Worm (Caenorhabditis elegans) whole organism, L4 larva: ENCODE data around the gene sra-10.

Source experiments
- F10B5.3 ChIP-seq: sonication (generic microtip); optimal IDR thresholded peaks from 2 replicates; lab custom pipeline; 2016; ENCODE audit warnings: mild to moderate bottlenecking, missing genetic modification characterization, missing compliant biosample characterization
- F37D6.2 ChIP-seq: sonication (generic microtip); optimal IDR thresholded peaks from 2 replicates; lab custom pipeline; 2016; ENCODE audit warnings: mild to moderate bottlenecking, missing genetic modification characterization, missing compliant biosample characterization
- F44E2.7 ChIP-seq: fragments of 200-800 bp; sonication (Bioruptor generic); IDR thresholded peaks from 2 replicates; pipeline ENCODE4 v2.1.2; 2022; ENCODE audit warnings: missing genetic modification characterization, missing compliant biosample characterization
- R02D3.7 ChIP-seq: fragments of 150-350 bp; sonication (generic microtip); optimal IDR thresholded peaks from 3 replicates; lab custom pipeline; 2014; ENCODE audit warnings: missing biosample characterization, missing genetic modification characterization
- T20F7.1 ChIP-seq: fragments of 200-800 bp; sonication (Bioruptor generic); optimal IDR thresholded peaks from 2 replicates; lab custom pipeline; 2018; ENCODE audit warnings: mild to moderate bottlenecking, missing genetic modification characterization, missing compliant biosample characterization
- T26A8.4 ChIP-seq: fragments of 200-800 bp; sonication (Bioruptor generic); IDR thresholded peaks from 2 replicates; pipeline ENCODE4 v1.3.6; 2022; ENCODE audit warnings: missing genetic modification characterization, missing compliant biosample characterization
- Y5F2A.4 ChIP-seq: fragments of 200-800 bp; sonication (Bioruptor generic); optimal IDR thresholded peaks from 2 replicates; lab custom pipeline; 2018; ENCODE audit warnings: mild to moderate bottlenecking, missing genetic modification characterization, missing compliant biosample characterization
- ZK337.2 ChIP-seq: fragments of 200-800 bp; sonication (Bioruptor generic); IDR thresholded peaks from 2 replicates; pipeline ENCODE4 v1.3.6; 2022; ENCODE audit warnings: missing genetic modification reagents, missing genetic modification characterization, missing compliant biosample characterization
- aha-1 ChIP-seq: fragments of 150-350 bp; peaks from one replicate; lab custom pipeline; 2014; ENCODE audit warnings: missing biosample characterization, missing genetic modification characterization
- aly-2 ChIP-seq: sonication (generic microtip); optimal IDR thresholded peaks from 2 replicates; lab custom pipeline; 2018; ENCODE audit warnings: missing biosample characterization, missing genetic modification characterization
- ama-1 ChIP-seq: fragments of 150-350 bp; optimal IDR thresholded peaks from 2 replicates; lab custom pipeline; 2014; ENCODE audit warnings: inconsistent platforms, mixed read lengths
- ceh-28 ChIP-seq: fragments of 150-350 bp; optimal IDR thresholded peaks from 2 replicates; lab custom pipeline; 2014; ENCODE audit warnings: missing biosample characterization, missing genetic modification reagents, missing genetic modification characterization
- ces-1 ChIP-seq: fragments of 150-350 bp; sonication (generic microtip); optimal IDR thresholded peaks from 4 replicates; lab custom pipeline; 2014; ENCODE audit warnings: missing biosample characterization, missing genetic modification reagents, missing genetic modification characterization
- cey-2 ChIP-seq: sonication (generic microtip); optimal IDR thresholded peaks from 3 replicates; lab custom pipeline; 2017; ENCODE audit warnings: missing genetic modification characterization, mild to moderate bottlenecking, missing compliant biosample characterization, antibody characterized with exemption, borderline replicate concordance; ENCODE audit not compliant: insufficient read depth
- daf-16 ChIP-seq, 3 experiments: sonication (generic microtip); optimal IDR thresholded peaks; 2 replicates each; lab custom pipeline; 2016 to 2017; ENCODE audit warnings: missing genetic modification characterization in 3 of 3, missing genetic modification reagents in 3 of 3, mild to moderate bottlenecking in 2 of 3, missing compliant biosample characterization in 2 of 3, missing biosample characterization in 1 of 3, moderate library complexity in 1 of 3
- dmd-6 ChIP-seq: fragments of 200-800 bp; sonication (Bioruptor generic); IDR thresholded peaks from 2 replicates; pipeline ENCODE4 v1.3.6; 2022; ENCODE audit warnings: missing genetic modification reagents, missing genetic modification characterization, missing compliant biosample characterization
- dmd-9 ChIP-seq: fragments of 200-800 bp; sonication (Bioruptor generic); IDR thresholded peaks from 2 replicates; pipeline ENCODE4 v1.3.6; 2022; ENCODE audit warnings: missing genetic modification reagents, missing genetic modification characterization, missing compliant biosample characterization
- duxl-1 ChIP-seq: sonication (generic microtip); optimal IDR thresholded peaks from 2 replicates; lab custom pipeline; 2016; ENCODE audit warnings: mild to moderate bottlenecking, missing genetic modification characterization, moderate library complexity, missing compliant biosample characterization; ENCODE audit not compliant: poor library complexity
- hlh-30 ChIP-seq: sonication (generic microtip); optimal IDR thresholded peaks from 2 replicates; lab custom pipeline; 2017; ENCODE audit warnings: antibody characterized with exemption, mild to moderate bottlenecking, missing genetic modification characterization, missing compliant biosample characterization; ENCODE audit not compliant: insufficient read depth
- lin-13 ChIP-seq: fragments of 150-350 bp; optimal IDR thresholded peaks from 2 replicates; lab custom pipeline; 2014; ENCODE audit warnings: missing biosample characterization, missing genetic modification reagents, missing genetic modification characterization
- lin-29 ChIP-seq: fragments of 200-800 bp; sonication (Bioruptor generic); IDR thresholded peaks from 2 replicates; pipeline ENCODE4 v1.3.6; 2022; ENCODE audit warnings: missing genetic modification reagents, missing genetic modification characterization, missing compliant biosample characterization
- lin-38 ChIP-seq: fragments of 200-800 bp; sonication (Bioruptor generic); IDR thresholded peaks from 2 replicates; pipeline ENCODE4 v1.3.6; 2022; ENCODE audit warnings: missing genetic modification reagents, missing genetic modification characterization, missing compliant biosample characterization
- lin-39 ChIP-seq: fragments of 150-350 bp; optimal IDR thresholded peaks from 2 replicates; lab custom pipeline; 2014; ENCODE audit warnings: missing biosample characterization, missing genetic modification reagents, missing genetic modification characterization
- lsy-2 ChIP-seq, 2 experiments: fragments of 150-350 bp in 1 of 2; sonication (generic microtip) in 1 of 2; optimal IDR thresholded peaks; 2 replicates each; lab custom pipeline; 2014 to 2017; ENCODE audit warnings: missing biosample characterization in 2 of 2, missing genetic modification characterization in 2 of 2
- mes-2 ChIP-seq: sonication (generic microtip); optimal IDR thresholded peaks from 2 replicates; lab custom pipeline; 2016; ENCODE audit warnings: missing genotype, mild to moderate bottlenecking, missing genetic modification characterization, missing compliant biosample characterization; ENCODE audit not compliant: poor library complexity, severe bottlenecking
- mxl-3 ChIP-seq: fragments of 200-800 bp; sonication (Bioruptor generic); optimal IDR thresholded peaks from 2 replicates; lab custom pipeline; 2018; ENCODE audit warnings: mild to moderate bottlenecking, missing genetic modification characterization, missing compliant biosample characterization
- nhr-10 ChIP-seq: fragments of 150-350 bp; optimal IDR thresholded peaks from 2 replicates; lab custom pipeline; 2014; ENCODE audit warnings: missing biosample characterization, missing genetic modification characterization
- nhr-102 ChIP-seq: sonication (generic microtip); optimal IDR thresholded peaks from 2 replicates; lab custom pipeline; 2016; ENCODE audit warnings: mild to moderate bottlenecking, missing genetic modification characterization, moderate library complexity, missing compliant biosample characterization
- nhr-11 ChIP-seq: fragments of 150-350 bp; optimal IDR thresholded peaks from 2 replicates; lab custom pipeline; 2014; ENCODE audit warnings: missing biosample characterization, missing genetic modification characterization
- nhr-111 ChIP-seq: fragments of 200-800 bp; sonication (Bioruptor generic); optimal IDR thresholded peaks from 2 replicates; lab custom pipeline; 2018; ENCODE audit warnings: mild to moderate bottlenecking, missing genetic modification characterization, missing compliant biosample characterization
- nhr-237 ChIP-seq: sonication (generic microtip); optimal IDR thresholded peaks from 2 replicates; lab custom pipeline; 2017; ENCODE audit warnings: missing biosample characterization, missing genetic modification characterization
- nhr-28 ChIP-seq: fragments of 150-350 bp; optimal IDR thresholded peaks from 2 replicates; lab custom pipeline; 2014; ENCODE audit warnings: missing biosample characterization, missing genetic modification characterization
- nhr-41 ChIP-seq: fragments of 200-800 bp; sonication (Bioruptor generic); IDR thresholded peaks from 2 replicates; pipeline ENCODE4 v1.3.6; 2022; ENCODE audit warnings: missing genetic modification reagents, missing genetic modification characterization, missing compliant biosample characterization
- nhr-48 ChIP-seq: sonication (generic microtip); optimal IDR thresholded peaks from 2 replicates; lab custom pipeline; 2016; ENCODE audit warnings: mild to moderate bottlenecking, missing genetic modification characterization, missing compliant biosample characterization
- nhr-6 ChIP-seq: fragments of 150-350 bp; optimal IDR thresholded peaks from 2 replicates; lab custom pipeline; 2014; ENCODE audit warnings: missing biosample characterization, missing genetic modification characterization
- nhr-76 ChIP-seq: fragments of 150-350 bp; optimal IDR thresholded peaks from 2 replicates; lab custom pipeline; 2014; ENCODE audit warnings: missing biosample characterization, missing genetic modification characterization
- pqm-1 ChIP-seq: sonication (generic microtip); optimal IDR thresholded peaks from 2 replicates; lab custom pipeline; 2017; ENCODE audit warnings: missing biosample characterization, missing genetic modification characterization
- rbr-2 ChIP-seq: sonication (generic microtip); optimal IDR thresholded peaks from 2 replicates; lab custom pipeline; 2016; ENCODE audit warnings: missing genotype, missing genetic modification characterization, missing compliant biosample characterization
- saeg-2 ChIP-seq: fragments of 200-800 bp; sonication (Bioruptor generic); IDR thresholded peaks from 2 replicates; pipeline ENCODE4 v1.3.6; 2022; ENCODE audit warnings: missing genetic modification reagents, missing genetic modification characterization, missing compliant biosample characterization
- sdz-12 ChIP-seq: fragments of 200-800 bp; sonication (Bioruptor generic); optimal IDR thresholded peaks from 2 replicates; lab custom pipeline; 2018; ENCODE audit warnings: mild to moderate bottlenecking, missing genetic modification characterization, missing compliant biosample characterization
- skn-1 ChIP-seq: fragments of 150-350 bp; optimal IDR thresholded peaks from 2 replicates; lab custom pipeline; 2014; ENCODE audit warnings: missing biosample characterization, missing genetic modification characterization
- unc-130 ChIP-seq: sonication (generic microtip); optimal IDR thresholded peaks from 2 replicates; lab custom pipeline; 2016; ENCODE audit warnings: missing genetic modification reagents, missing genetic modification characterization, missing compliant biosample characterization
- unc-62 ChIP-seq, 3 experiments: fragments of 150-350 bp in 1 of 3; sonication (generic microtip); optimal IDR thresholded peaks in 2 of 3; peaks in 1 of 3; 1 replicate in 1 of 3; 2 replicates in 2 of 3; lab custom pipeline; 2014 to 2017; ENCODE audit warnings: missing biosample characterization in 3 of 3, missing genetic modification characterization in 3 of 3, missing genetic modification reagents in 3 of 3, missing genotype in 1 of 3
- vab-7 ChIP-seq: fragments of 200-800 bp; sonication (Bioruptor generic); IDR thresholded peaks from 2 replicates; pipeline ENCODE4 v1.3.6; 2022; ENCODE audit warnings: missing genetic modification reagents, missing genetic modification characterization, missing compliant biosample characterization
- zfp-2 ChIP-seq: sonication (generic microtip); optimal IDR thresholded peaks from 2 replicates; lab custom pipeline; 2016; ENCODE audit warnings: mild to moderate bottlenecking, missing genetic modification characterization, missing compliant biosample characterization
- zfp-3 ChIP-seq: fragments of 200-800 bp; sonication (Bioruptor generic); conservative IDR thresholded peaks from 2 replicates; pipeline ENCODE4 v1.3.6; 2022; ENCODE audit warnings: missing genetic modification reagents, missing genetic modification characterization, missing compliant biosample characterization
- zip-11 ChIP-seq: fragments of 200-800 bp; sonication (Bioruptor generic); IDR thresholded peaks from 2 replicates; pipeline ENCODE4 v1.3.6; 2022; ENCODE audit warnings: missing genetic modification characterization, missing compliant biosample characterization

Gene sra-10

ce11 chrII:10872541-10872940 lies 22.4 kb downstream of the sra-10 start, which contains the start of the genes cyn-4 and copz-1 (continued):
- TF ChIP-seq zip-11 (GFP tag; lab: Robert Waterston, UW) (no peak), nhr-41 (GFP tag; lab: Robert Waterston, UW) (no peak), dmd-9 (no peak), hlh-30 (tag; lab: Kevin White, UChicago) (peak; percentile 80), mes-2 (peak; percentile 98), Y5F2A.4 (GFP tag; lab: Kevin White, UChicago) (no peak), R02D3.7 (tag; lab: Kevin White, UChicago) (peak; percentile 92), nhr-11 (tag; lab: Kevin White, UChicago) (no peak), aha-1 (tag; lab: Kevin White, UChicago) (peak; percentile 81), ceh-28 (tag; lab: Kevin White, UChicago) (no peak), unc-62 (GFP tag; optimal IDR thresholded peaks at IDR 0.05 in 1 of 2; lab: Kevin White, UChicago) (no peak), unc-62 (tag; optimal IDR thresholded peaks at IDR 0.05; lab: Kevin White, UChicago) (no peak), zfp-3 (GFP tag; lab: Robert Waterston, UW) (no peak), cey-2 (no peak), nhr-6 (tag; lab: Kevin White, UChicago) (peak; percentile 66), lin-13 (GFP tag; lab: Kevin White, UChicago) (peak; percentile 38), nhr-28 (tag; lab: Kevin White, UChicago) (peak; percentile 50), ZK337.2 (peak; percentile 76), duxl-1 (tag; lab: Kevin White, UChicago) (peak; percentile 50), ces-1 (GFP tag; lab: Kevin White, UChicago) (peak; percentile 0), nhr-10 (tag; lab: Kevin White, UChicago) (no peak), dmd-6 (GFP tag; lab: Robert Waterston, UW) (peak; percentile 32; the same call in 1 of the 2 replicates), daf-16 (GFP tag; optimal IDR thresholded peaks at IDR 0.05; lab: Kevin White, UChicago) (no peak), daf-16 (tag; optimal IDR thresholded peaks at IDR 0.05; lab: Kevin White, UChicago) (peak; percentile 51), mxl-3 (GFP tag; lab: Kevin White, UChicago) (no peak), sdz-12 (GFP tag; lab: Kevin White, UChicago) (no peak), rbr-2 (peak; percentile 69), nhr-237 (no peak), T20F7.1 (peak; percentile 35)

ce11 chrII:10870698-10871097 lies 24.2 kb downstream of the sra-10 start:
- TF ChIP-seq T26A8.4 (GFP tag; lab: Robert Waterston, UW) = no peak
- no peak for TF ChIP-seq dmd-6 (GFP tag; lab: Robert Waterston, UW)
- no peak for TF ChIP-seq F10B5.3 (tag; lab: Kevin White, UChicago)
- TF ChIP-seq aha-1 (tag; lab: Kevin White, UChicago) = peak; percentile 57
- peak in 1 of 2 experiments; percentile 25 for TF ChIP-seq lsy-2 (tag; optimal IDR thresholded peaks at IDR 0.05; lab: Kevin White, UChicago)
- TF ChIP-seq skn-1 (tag; lab: Kevin White, UChicago) = no peak
- TF ChIP-seq nhr-48 (tag; lab: Kevin White, UChicago) = peak; percentile 15
- peak; percentile 41; the same call in 1 of the 2 replicates for TF ChIP-seq lin-38
- TF ChIP-seq ama-1 = peak; percentile 35

ce11 chrII:10868670-10869246 lies 26.1 kb downstream of the sra-10 start, which contains the start of the genes gmps-1 and cap-2:
Gene gmps-1 (minus strand): TSS chrII:10868720.
Gene cap-2 (plus strand): TSS chrII:10869196.
- TF ChIP-seq nhr-111 (no peak), aha-1 (tag; lab: Kevin White, UChicago) (peak; percentile 96), Y5F2A.4 (GFP tag; lab: Kevin White, UChicago) (peak; percentile 60), nhr-102 (tag; lab: Kevin White, UChicago) (peak; percentile 96), lin-39 (tag; lab: Kevin White, UChicago) (peak; percentile 67), F44E2.7 (GFP tag; lab: Robert Waterston, UW) (no peak), hlh-30 (tag; lab: Kevin White, UChicago) (peak; percentile 92), pqm-1 (tag; lab: Kevin White, UChicago) (peak; percentile 12), unc-130 (GFP tag; lab: Kevin White, UChicago) (peak; percentile 70), saeg-2 (GFP tag; lab: Robert Waterston, UW) (peak; percentile 91), zfp-2 (tag; lab: Kevin White, UChicago) (peak; percentile 74), R02D3.7 (tag; lab: Kevin White, UChicago) (peak; percentile 48), F37D6.2 (tag; lab: Kevin White, UChicago) (peak; percentile 91), skn-1 (tag; lab: Kevin White, UChicago) (no peak), aly-2 (no peak), lin-29 (GFP tag; lab: Robert Waterston, UW) (peak; percentile 86), nhr-76 (tag; lab: Kevin White, UChicago) (peak; percentile 35), nhr-6 (tag; lab: Kevin White, UChicago) (peak; percentile 93), zfp-3 (GFP tag; lab: Robert Waterston, UW) (peak; percentile 86), vab-7 (GFP tag; lab: Robert Waterston, UW) (peak; percentile 80)
